Worm (Caenorhabditis elegans): Measurements from ENCODE around the gene F53C3.1.

DNA sequence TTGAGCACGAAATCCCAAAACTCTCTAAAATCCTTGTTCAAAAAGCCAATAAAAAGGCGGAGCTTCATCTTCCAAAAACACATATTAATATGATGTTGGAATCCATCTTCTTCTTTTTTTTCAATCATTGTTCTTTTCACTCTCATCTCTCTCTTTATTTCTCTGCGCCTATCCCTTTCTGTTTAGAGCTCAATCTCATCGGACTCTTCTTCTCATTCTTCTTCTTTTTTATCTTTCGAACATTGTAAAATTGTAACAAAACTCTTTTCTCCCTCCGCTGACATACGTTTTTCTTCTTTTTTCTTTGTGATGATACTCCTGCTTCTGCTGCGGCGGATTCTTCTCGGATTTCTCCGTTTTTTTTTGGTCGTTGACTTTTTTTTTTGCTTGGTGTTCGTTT, 44.9 kb downstream of the F53C3.1 start:
- no peak for TF ChIP-seq ref-1 (GFP tag; conservative IDR thresholded peaks at IDR 0.05)
- no peak for TF ChIP-seq T22C8.4 (GFP tag; IDR thresholded peaks at IDR 0.05)
